Worm (Caenorhabditis elegans): ENCODE measurements around the gene madd-3.

- TF ChIP-seq tbx-11 (GFP tag; IDR thresholded peaks at IDR 0.05) (no peak), ama-1 (optimal IDR thresholded peaks at IDR 0.05) (no peak), ceh-13 (GFP tag; optimal IDR thresholded peaks at IDR 0.05) (no peak)
Measured at ce11 chrX:14320298-14320697, 23.8 kb upstream of the madd-3 start, which contains the start of gene C11H1.9.

Data from whole organism, early embryonic.